Worm (Caenorhabditis elegans): Measurements from ENCODE around the gene srt-22.

Gene srt-22

DNA sequence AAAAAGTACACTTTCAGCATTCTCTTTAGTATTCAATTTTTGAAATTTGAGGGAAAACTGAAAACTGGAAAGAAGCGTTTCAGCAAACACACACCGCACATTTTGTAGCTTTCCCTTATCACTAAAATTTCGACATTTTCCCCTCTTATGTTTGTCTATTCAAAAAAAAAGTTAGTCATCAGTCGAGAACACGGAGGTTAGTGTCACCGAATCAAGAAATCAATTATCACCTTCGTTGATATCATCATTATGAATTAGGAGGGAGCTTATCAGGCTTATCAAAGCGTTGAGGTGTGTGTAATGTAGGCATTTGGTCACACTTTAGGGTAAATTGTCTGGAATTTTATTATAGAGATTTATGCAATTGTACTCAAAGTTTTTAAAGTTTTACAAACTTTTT, 17.1 kb downstream of the srt-22 start, which contains the start of gene cpr-3 (continued):
- TF ChIP-seq egl-27 (tag; optimal IDR thresholded peaks at IDR 0.05) (no peak), dmd-9 (GFP tag; IDR thresholded peaks at IDR 0.05) (no peak), nhr-77 (tag; optimal IDR thresholded peaks at IDR 0.05) (peak; percentile 83), zag-1 (tag; optimal IDR thresholded peaks at IDR 0.05) (no peak), rbr-2 (tag; optimal IDR thresholded peaks at IDR 0.05) (no peak), ceh-62 (tag; optimal IDR thresholded peaks at IDR 0.05) (no peak), nhr-10 (tag; optimal IDR thresholded peaks at IDR 0.05) (no peak), F26F4.8 (GFP tag; conservative IDR thresholded peaks at IDR 0.05) (no peak), ama-1 (optimal IDR thresholded peaks at IDR 0.05) (no peak), aha-1 (tag) (no peak), nhr-76 (tag; optimal IDR thresholded peaks at IDR 0.05) (no peak), daf-12 (tag; optimal IDR thresholded peaks at IDR 0.05) (no peak), zip-11 (GFP tag; IDR thresholded peaks at IDR 0.05) (no peak), nhr-48 (tag; optimal IDR thresholded peaks at IDR 0.05) (peak; percentile 27), R02D3.7 (tag; optimal IDR thresholded peaks at IDR 0.05) (no peak), lin-38 (GFP tag; IDR thresholded peaks at IDR 0.05) (no peak), lim-7 (GFP tag; IDR thresholded peaks at IDR 0.05) (no peak)

DNA sequence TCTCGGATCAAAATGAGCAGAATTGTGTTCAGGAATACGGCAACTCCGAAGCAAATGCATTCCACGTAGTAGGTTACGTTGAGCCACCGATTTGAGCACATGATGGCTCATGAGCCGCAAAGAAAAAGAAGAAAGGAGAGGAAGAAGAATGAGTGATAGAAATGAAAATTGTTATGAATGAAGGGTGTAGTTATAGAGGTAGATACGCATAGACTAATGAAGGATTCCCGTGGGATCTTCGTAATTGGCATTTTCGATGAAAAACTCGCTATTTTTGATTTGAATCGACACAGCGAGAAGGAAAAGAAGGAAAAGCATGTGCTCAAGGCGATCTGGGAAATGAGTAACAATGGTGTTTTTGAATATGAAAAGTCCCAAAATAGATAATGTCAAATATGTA, 21.9 kb downstream of the srt-22 start, which contains the start of gene str-96:
Gene str-96, minus strand, starts transcription at position 101 of the 400 bp plus-strand sequence.
- no peak for TF ChIP-seq rbr-2 (tag; optimal IDR thresholded peaks at IDR 0.05)
- no peak for TF ChIP-seq mep-1 (tag; optimal IDR thresholded peaks at IDR 0.05)
- TF ChIP-seq dmd-9 (GFP tag; IDR thresholded peaks at IDR 0.05): no peak
- TF ChIP-seq ceh-20 (GFP tag; IDR thresholded peaks at IDR 0.05): no peak
- no peak for TF ChIP-seq duxl-1 (tag; optimal IDR thresholded peaks at IDR 0.05; ENCODE audit: poor library complexity)
- no peak for TF ChIP-seq F49E8.2 (tag; optimal IDR thresholded peaks at IDR 0.05; ENCODE audit: borderline replicate concordance)
- no peak for TF ChIP-seq dmd-6 (GFP tag; IDR thresholded peaks at IDR 0.05)
- TF ChIP-seq ztf-7 (tag; optimal IDR thresholded peaks at IDR 0.05): no peak
- no peak for TF ChIP-seq unc-39 (tag; optimal IDR thresholded peaks at IDR 0.05)
- no peak for TF ChIP-seq mxl-2 (GFP tag; conservative IDR thresholded peaks at IDR 0.05)

DNA sequence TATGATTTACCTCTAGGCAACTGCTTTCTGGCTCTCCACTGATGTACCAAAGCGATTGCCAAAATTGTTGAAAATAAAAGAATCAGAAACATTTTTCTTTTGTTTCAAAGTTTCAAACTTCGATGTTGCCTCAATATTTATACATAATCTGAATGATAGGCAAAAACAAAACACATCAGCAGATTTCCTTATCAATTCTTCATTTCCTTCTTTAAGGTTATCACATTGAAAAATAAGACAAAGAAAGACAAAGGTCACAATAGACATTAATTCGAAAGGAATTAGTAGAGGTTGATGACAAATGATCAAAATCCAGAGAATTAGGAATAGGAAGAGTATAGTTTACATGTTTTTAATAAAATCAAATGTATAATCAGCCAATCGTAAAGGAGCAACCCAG, 24.7 kb downstream of the srt-22 start, which contains the start of gene cyp-34A2:
Gene cyp-34A2, minus strand, starts transcription at position 101 of the 400 bp plus-strand sequence.
- TF ChIP-seq spr-3 (GFP tag; optimal IDR thresholded peaks at IDR 0.05) (no peak), gei-8 (GFP tag; optimal IDR thresholded peaks at IDR 0.05) (no peak)

DNA sequence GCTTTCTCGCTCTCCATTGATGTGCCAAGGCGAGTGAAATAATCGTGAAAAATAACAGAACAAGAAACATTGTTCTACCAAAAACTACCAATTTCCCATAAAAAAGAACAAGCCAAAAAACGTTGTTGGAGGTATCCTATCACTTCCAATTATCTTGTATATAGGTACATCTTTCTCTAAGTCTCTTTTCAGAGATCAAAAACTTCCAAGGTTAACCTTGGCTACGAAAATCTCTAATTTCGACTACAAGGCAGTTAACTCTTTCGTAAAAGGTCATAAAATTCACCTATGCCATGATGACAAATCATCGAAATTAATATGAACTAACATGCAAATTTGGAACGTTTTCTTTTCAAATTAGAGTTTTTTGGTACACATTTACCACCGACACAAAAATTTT, 27.9 kb downstream of the srt-22 start, which contains the start of gene cyp-34A1:
Gene cyp-34A1, minus strand, starts transcription at position 101 of the 400 bp plus-strand sequence.
- TF ChIP-seq attf-4 (tag; optimal IDR thresholded peaks at IDR 0.05): no peak
- TF ChIP-seq tra-1 (GFP tag; IDR thresholded peaks at IDR 0.05): no peak
- TF ChIP-seq nhr-237 (tag; optimal IDR thresholded peaks at IDR 0.05): no peak
- TF ChIP-seq hlh-30 (tag; optimal IDR thresholded peaks at IDR 0.05; ENCODE audit: insufficient read depth): no peak
- no peak for TF ChIP-seq nhr-28 (tag; optimal IDR thresholded peaks at IDR 0.05)
- no peak for TF ChIP-seq hlh-11 (tag; optimal IDR thresholded peaks at IDR 0.05)

DNA sequence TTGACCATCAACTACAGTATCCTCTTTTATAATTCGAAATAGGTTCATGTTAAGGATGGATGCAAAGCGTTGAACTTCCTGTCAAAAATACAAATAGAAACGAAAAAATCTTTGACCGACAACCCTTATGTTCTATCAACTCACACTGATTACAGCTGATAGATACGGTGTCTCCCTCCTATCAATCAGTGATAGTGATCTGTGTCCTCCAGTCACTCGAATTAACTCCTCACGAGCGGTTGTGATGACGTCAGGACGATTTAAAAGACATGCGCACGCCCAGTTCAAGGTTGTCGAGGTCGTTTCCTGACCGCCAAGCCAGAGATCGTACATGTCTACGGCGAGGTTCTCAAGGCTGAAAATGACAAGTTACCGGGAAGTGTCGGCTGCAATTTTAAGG, 29.7 kb downstream of the srt-22 start:
- TF ChIP-seq dmd-6 (GFP tag; IDR thresholded peaks at IDR 0.05): peak; percentile 96
- no peak for TF ChIP-seq attf-4 (tag; optimal IDR thresholded peaks at IDR 0.05)

DNA sequence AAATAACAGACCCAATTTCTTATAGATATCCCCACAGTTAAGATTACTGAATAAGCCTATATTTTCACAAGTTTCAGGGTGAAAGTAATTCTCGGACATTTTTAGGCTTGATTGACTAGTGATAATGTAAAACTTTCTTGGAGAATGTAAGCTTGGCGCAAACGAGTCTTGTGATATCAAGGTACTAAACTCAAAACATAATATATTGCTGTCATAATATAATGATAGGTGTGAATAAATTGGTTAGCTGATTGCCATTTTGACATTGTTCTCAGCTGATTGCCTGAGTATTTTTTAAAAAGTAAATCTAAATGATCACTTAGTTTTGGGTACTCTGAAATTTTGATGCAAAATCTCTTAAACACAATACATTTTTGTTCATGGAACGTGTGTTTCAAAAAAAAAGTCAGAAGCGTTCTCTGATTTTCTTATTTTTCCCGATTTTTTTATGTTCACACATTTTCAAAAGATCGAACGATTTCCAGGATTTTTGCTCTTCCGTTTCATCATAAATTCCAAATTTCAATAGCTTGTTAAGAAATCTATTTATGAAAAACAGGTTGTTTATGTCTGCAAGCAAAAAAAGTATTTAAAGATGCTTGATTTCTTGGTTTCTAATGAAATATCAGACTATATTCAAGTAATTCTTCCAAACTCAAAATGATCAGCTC, 34.3 kb downstream of the srt-22 start, which contains the start of the genes srw-19 and srx-51:
Gene srw-19, minus strand, starts transcription at position 101 of the 671 bp plus-strand sequence.
Gene srx-51, plus strand, starts transcription at position 621 of the 671 bp plus-strand sequence.
- TF ChIP-seq dmd-8 (GFP tag; IDR thresholded peaks at IDR 0.05): no peak
